Worm (Caenorhabditis elegans) whole organism, L2 larva: ENCODE data around the gene bath-33.

Experiments
- Y55F3AM.14 ChIP-seq: fragments of 200-800 bp; sonication (Bioruptor generic); optimal IDR thresholded peaks from 2 replicates; lab custom pipeline; 2018; ENCODE audit warnings: mild to moderate bottlenecking, missing genetic modification characterization, missing compliant biosample characterization
- ceh-16 ChIP-seq: fragments of 150-350 bp; optimal IDR thresholded peaks from 2 replicates; lab custom pipeline; 2014; ENCODE audit warnings: missing biosample characterization, missing genetic modification characterization
- elt-3 ChIP-seq: sonication (generic microtip); optimal IDR thresholded peaks from 2 replicates; lab custom pipeline; 2017; ENCODE audit warnings: missing biosample characterization, missing genetic modification characterization
- unc-39 ChIP-seq: fragments of 150-350 bp; optimal IDR thresholded peaks from 2 replicates; lab custom pipeline; 2014; ENCODE audit warnings: missing biosample characterization, missing genetic modification characterization
- ztf-11 ChIP-seq: sonication (generic microtip); optimal IDR thresholded peaks from 2 replicates; lab custom pipeline; 2017; ENCODE audit warnings: missing biosample characterization, missing genetic modification characterization

DNA sequence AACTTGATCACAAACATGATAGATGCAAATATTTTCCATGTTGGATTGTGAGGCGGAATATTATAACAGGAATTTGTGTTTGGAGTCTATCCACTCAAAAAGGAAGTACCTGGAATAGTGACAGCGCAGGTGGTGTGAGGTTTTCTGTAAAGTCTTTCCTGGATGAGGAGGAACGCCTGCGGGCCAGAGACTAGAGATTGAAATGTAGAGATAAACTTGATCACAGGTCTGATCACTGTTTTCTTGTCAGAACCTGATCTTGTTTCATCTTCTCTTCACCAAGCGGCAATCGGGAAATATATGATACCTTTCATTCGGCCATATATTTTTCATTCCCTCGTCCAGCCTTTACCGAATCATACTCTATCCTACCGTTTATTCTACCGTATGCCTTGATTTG is 19.7 kb downstream of the bath-33 start, which contains the start of gene T07H3.8:
- no peak for TF ChIP-seq elt-3 (tag; lab: Kevin White, UChicago)
- no peak for TF ChIP-seq ztf-11 (tag; lab: Kevin White, UChicago)
- no peak for TF ChIP-seq ceh-16
- no peak for TF ChIP-seq unc-39 (tag; lab: Kevin White, UChicago)
- no peak for TF ChIP-seq Y55F3AM.14 (GFP tag; lab: Kevin White, UChicago)
